Fruit fly (Drosophila melanogaster): ENCODE measurements around the gene Gip.

The Gip gene

DNA sequence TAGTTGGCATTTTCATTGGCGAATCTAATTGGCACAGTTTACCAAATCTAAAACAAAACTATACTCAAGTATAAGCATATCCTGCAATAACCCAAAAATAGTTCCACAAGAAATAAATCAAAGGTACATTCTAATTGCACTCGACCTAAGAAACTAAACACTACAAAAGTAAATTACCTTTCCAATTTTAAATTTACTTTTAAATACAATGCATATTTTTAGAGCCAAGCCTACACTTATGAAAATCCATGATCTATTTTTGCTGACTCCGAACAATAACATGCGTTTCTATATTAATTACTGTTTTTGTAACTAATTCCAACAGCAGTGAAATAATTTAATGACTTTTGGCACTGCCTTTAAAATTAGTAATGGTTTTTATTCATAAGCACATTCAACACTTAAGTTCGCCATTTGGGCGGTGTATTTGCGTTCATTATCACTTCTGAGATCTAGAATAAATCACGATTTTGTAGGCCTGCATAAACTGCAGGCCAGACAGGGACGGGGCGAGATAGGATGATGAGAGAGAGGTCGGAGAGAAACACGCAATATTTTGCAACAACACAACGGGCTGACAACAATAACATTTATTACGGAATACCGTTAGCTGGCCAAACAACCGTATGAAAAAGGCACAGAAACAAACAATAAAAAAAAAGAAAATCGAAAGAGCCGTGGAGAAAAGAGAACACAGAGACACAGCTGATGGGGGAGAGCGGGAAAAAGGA lies 4.7 kb downstream of the Gip start (continued):
- peak; percentile 36 for TF ChIP-seq CG10669 (GFP tag; optimal IDR thresholded peaks at IDR 0.05)
- peak; percentile 6; the same call in 1 of the 3 replicates for TF ChIP-seq eg (GFP tag; IDR thresholded peaks at IDR 0.05)
- TF ChIP-seq CG31627 (GFP tag; optimal IDR thresholded peaks at IDR 0.05): peak; percentile 57
- peak; percentile 26 for TF ChIP-seq fd59A (GFP tag; optimal IDR thresholded peaks at IDR 0.05)
- TF ChIP-seq Eip75B (GFP tag; optimal IDR thresholded peaks at IDR 0.05): peak; percentile 48
- TF ChIP-seq CG4318 (GFP tag; optimal IDR thresholded peaks at IDR 0.05): peak; percentile 60
- peak; percentile 76 for TF ChIP-seq esn (GFP tag; optimal IDR thresholded peaks at IDR 0.05)
- TF ChIP-seq Met (GFP tag; optimal IDR thresholded peaks at IDR 0.05): peak; percentile 65
- TF ChIP-seq cyc (GFP tag; optimal IDR thresholded peaks at IDR 0.05): peak; percentile 43
- peak; percentile 63 for TF ChIP-seq topi (GFP tag; optimal IDR thresholded peaks at IDR 0.05)
- TF ChIP-seq Ets21C (GFP tag; optimal IDR thresholded peaks at IDR 0.05): peak; percentile 22
- TF ChIP-seq CG34406 (GFP tag; optimal IDR thresholded peaks at IDR 0.05): peak; percentile 40
- peak; percentile 43 for TF ChIP-seq CG6792 (GFP tag; optimal IDR thresholded peaks at IDR 0.05)
- TF ChIP-seq Lpt (GFP tag; optimal IDR thresholded peaks at IDR 0.05): no peak

DNA sequence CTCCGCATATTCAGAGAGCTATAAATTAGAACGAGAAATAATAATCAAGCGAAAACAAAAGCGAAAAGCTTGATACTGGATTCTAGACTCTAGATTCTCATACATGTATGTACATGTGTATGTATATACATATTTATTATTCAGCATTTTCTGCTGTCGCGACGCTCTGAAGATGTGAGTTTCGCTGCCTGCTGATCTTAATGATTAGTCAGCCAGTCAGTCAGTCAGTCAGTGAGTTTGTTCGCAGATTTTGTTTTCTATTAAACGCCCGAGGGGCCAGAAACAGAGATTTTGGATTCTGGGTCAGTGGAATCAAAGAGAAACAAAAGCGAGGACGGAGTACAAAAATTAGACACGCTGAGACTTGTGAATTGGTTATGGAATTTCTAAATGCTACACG lies 7.4 kb downstream of the Gip start:
- no peak for TF ChIP-seq Ets96B (tag; optimal IDR thresholded peaks at IDR 0.05)
- TF ChIP-seq fkh (GFP tag; optimal IDR thresholded peaks at IDR 0.05): no peak
- TF ChIP-seq CG10669 (GFP tag; optimal IDR thresholded peaks at IDR 0.05): no peak
- TF ChIP-seq Eip78C (GFP tag): no peak
- no peak for TF ChIP-seq CG3919 (GFP tag; optimal IDR thresholded peaks at IDR 0.05)
- no peak for TF ChIP-seq CG15336 (GFP tag; IDR thresholded peaks at IDR 0.05)
- TF ChIP-seq ss (GFP tag; optimal IDR thresholded peaks at IDR 0.05): no peak
- no peak for TF ChIP-seq fd59A (GFP tag; optimal IDR thresholded peaks at IDR 0.05)
- TF ChIP-seq Hr39 (GFP tag; optimal IDR thresholded peaks at IDR 0.05): no peak
- no peak for TF ChIP-seq CG6854 (GFP tag; optimal IDR thresholded peaks at IDR 0.05)
- no peak for TF ChIP-seq CG6792 (GFP tag; optimal IDR thresholded peaks at IDR 0.05)
- no peak for TF ChIP-seq topi (GFP tag; optimal IDR thresholded peaks at IDR 0.05)

DNA sequence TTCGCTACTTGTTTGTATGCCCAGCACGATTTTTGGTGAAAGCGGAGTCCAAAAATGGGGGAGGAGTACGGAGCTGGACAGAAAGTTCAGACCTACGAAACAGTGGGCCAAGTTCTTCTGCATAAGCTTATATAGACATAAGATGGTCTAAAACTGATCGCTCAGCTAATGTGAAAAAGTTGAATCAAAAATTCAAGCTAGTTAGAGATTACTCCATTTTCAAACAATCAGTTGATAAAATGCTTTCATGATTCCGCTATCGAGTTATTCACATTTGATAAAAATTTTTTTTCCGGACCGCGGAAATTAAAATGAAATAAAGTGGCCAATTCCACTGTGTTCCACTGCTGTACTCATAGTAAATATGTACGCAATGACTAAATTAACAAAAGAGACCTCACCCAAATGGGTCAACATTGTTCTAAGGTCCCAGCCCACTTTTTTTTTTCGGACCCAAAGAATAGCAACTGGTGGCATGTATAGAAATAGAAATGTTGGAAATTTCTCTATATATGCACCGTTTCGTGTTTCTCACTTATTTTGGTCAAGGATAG lies 9.2 kb downstream of the Gip start:
- TF ChIP-seq fkh (GFP tag; optimal IDR thresholded peaks at IDR 0.05): peak; percentile 54
- TF ChIP-seq CG6163 (GFP tag; IDR thresholded peaks at IDR 0.05): no peak

DNA sequence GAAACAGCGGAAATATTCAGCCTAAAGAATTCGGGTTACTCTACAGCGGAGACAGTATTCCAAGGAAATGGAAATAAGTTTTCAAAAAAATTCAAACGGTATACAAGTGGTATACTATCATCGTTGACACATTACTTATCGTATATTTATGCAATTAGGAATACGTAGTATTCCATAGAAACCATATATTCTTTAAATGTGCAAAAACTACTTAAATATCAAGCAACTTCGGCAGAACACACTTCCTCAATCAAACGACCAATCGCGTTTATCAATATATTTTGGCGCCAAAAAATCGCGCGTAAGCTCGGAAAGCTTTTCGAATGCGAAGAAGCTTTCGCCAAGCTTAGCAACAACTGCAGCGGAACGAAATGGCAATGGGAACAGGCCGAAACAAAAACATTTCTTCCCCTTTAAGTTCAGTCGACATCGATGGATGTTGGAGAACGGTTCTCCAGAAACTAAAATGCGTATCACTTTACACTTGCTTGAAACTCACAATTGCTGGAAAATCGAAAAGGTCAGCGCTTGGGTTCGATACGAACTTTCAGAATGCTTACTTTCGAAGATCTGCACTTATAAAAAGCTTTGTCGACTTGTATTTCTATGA lies 10.6 kb downstream of the Gip start:
- TF ChIP-seq fd85E (GFP tag; optimal IDR thresholded peaks at IDR 0.05) (no peak), Sox14 (GFP tag; optimal IDR thresholded peaks at IDR 0.05) (peak; percentile 10), spab (GFP tag; optimal IDR thresholded peaks at IDR 0.05) (no peak), CG3032 (tag; optimal IDR thresholded peaks at IDR 0.05) (no peak), Ets21C (GFP tag; optimal IDR thresholded peaks at IDR 0.05) (no peak), cyc (GFP tag; optimal IDR thresholded peaks at IDR 0.05) (peak; percentile 12), fd59A (GFP tag; optimal IDR thresholded peaks at IDR 0.05) (no peak), svp (GFP tag) (peak; percentile 69), acj6 (GFP tag; optimal IDR thresholded peaks at IDR 0.05) (peak; percentile 45), net (GFP tag; optimal IDR thresholded peaks at IDR 0.05) (no peak), Hr39 (GFP tag; optimal IDR thresholded peaks at IDR 0.05) (peak; percentile 31), CG8632 (GFP tag; optimal IDR thresholded peaks at IDR 0.05) (peak; percentile 26), dac (GFP tag; optimal IDR thresholded peaks at IDR 0.05) (no peak), CG6276 (GFP tag; optimal IDR thresholded peaks at IDR 0.05) (no peak), pdm3 (GFP tag; optimal IDR thresholded peaks at IDR 0.05) (peak; percentile 39), CG9139 (GFP tag; optimal IDR thresholded peaks at IDR 0.05) (no peak), ss (GFP tag; optimal IDR thresholded peaks at IDR 0.05) (no peak), Eip93F (GFP tag; optimal IDR thresholded peaks at IDR 0.05) (peak; percentile 5), CG7368 (GFP tag; optimal IDR thresholded peaks at IDR 0.05) (no peak), Gug (GFP tag; IDR thresholded peaks at IDR 0.05) (no peak), CG15336 (GFP tag; IDR thresholded peaks at IDR 0.05) (peak; percentile 51; the same call in 1 of the 2 replicates), Sox102F (GFP tag; optimal IDR thresholded peaks at IDR 0.05) (peak; percentile 35), Hr4 (GFP tag; optimal IDR thresholded peaks at IDR 0.05) (peak; percentile 30), Met (GFP tag; optimal IDR thresholded peaks at IDR 0.05) (peak; percentile 48), CG32006 (GFP tag; optimal IDR thresholded peaks at IDR 0.05) (peak; percentile 34), eg (GFP tag; IDR thresholded peaks at IDR 0.05) (peak; percentile 46; the same call in 2 of the 3 replicates), esn (GFP tag; optimal IDR thresholded peaks at IDR 0.05) (peak; percentile 53), lz (GFP tag; optimal IDR thresholded peaks at IDR 0.05) (peak; percentile 45), CG4318 (GFP tag; optimal IDR thresholded peaks at IDR 0.05) (no peak), Eip75B (GFP tag; optimal IDR thresholded peaks at IDR 0.05) (peak; percentile 19), CG6792 (GFP tag; optimal IDR thresholded peaks at IDR 0.05) (peak; percentile 45)

Measured in whole organism, prepupa.